Fruit fly (Drosophila melanogaster) whole organism: Measurements from ENCODE around the gene Mcr.

ENCODE experiments used
- CG8478 ChIP-seq: fragments of >200 bp; optimal IDR thresholded peaks from 2 replicates; lab custom pipeline; 2018; ENCODE audit warnings: inconsistent platforms
- Dll ChIP-seq: fragments of >200 bp; optimal IDR thresholded peaks from 2 replicates; lab custom pipeline; 2017
- EcR ChIP-seq, 2 experiments: fragments of >200 bp; optimal IDR thresholded peaks; 2 replicates each; lab custom pipeline; 2017; ENCODE audit warnings: missing biosample characterization in 2 of 2, missing genetic modification characterization in 2 of 2, missing genetic modification reagents in 2 of 2
- psq ChIP-seq: fragments of >200 bp; optimal IDR thresholded peaks from 2 replicates; lab custom pipeline; 2017
- usp ChIP-seq: fragments of >200 bp; optimal IDR thresholded peaks from 2 replicates; lab custom pipeline; 2017; ENCODE audit warnings: missing biosample characterization, missing genetic modification characterization, mixed read lengths

dm6 chr2L:8083427-8084295, 879 bp upstream of the Mcr start:
- peak in 1 of 2 experiments; percentile 68 for TF ChIP-seq EcR (GFP tag; optimal IDR thresholded peaks at IDR 0.05; lab: Kevin White, UChicago)
- TF ChIP-seq psq: no peak
- TF ChIP-seq CG8478 (lab: Kevin White, UChicago): peak; percentile 63
- TF ChIP-seq Dll (lab: Kevin White, UChicago): no peak
- TF ChIP-seq usp (GFP tag; lab: Kevin White, UChicago): no peak
